Worm (Caenorhabditis elegans): Measurements from ENCODE around the gene C46F9.6.
"Not testable (repeated sequence)": the region's sequence is repeated elsewhere in the genome, so short reads cannot be mapped to it uniquely, and the experiment has no call there.

The C46F9.6 gene

ce11 chrII:1897936-1898335, at the start of gene C46F9.6:
C46F9.6 (plus strand) TSS chrII:1898236.
- TF ChIP-seq snpc-4 (tag; optimal IDR thresholded peaks at IDR 0.05) (no peak), elt-1 (tag; optimal IDR thresholded peaks at IDR 0.05; ENCODE audit: borderline replicate concordance, insufficient read depth) (no peak), sem-2 (GFP tag; optimal IDR thresholded peaks at IDR 0.05) (no peak), drap-1 (GFP tag; optimal IDR thresholded peaks at IDR 0.05) (no peak), unc-39 (tag; optimal IDR thresholded peaks at IDR 0.05) (no peak), ham-2 (GFP tag; optimal IDR thresholded peaks at IDR 0.05) (no peak), lin-13 (tag; optimal IDR thresholded peaks at IDR 0.05) (no peak)

ce11 chrII:1850299-1850698, 47.7 kb upstream of the C46F9.6 start, which contains the start of gene fbxb-96:
fbxb-96 (minus strand) TSS chrII:1850399.
- no peak for TF ChIP-seq nhr-76 (tag; optimal IDR thresholded peaks at IDR 0.05)
- no peak for TF ChIP-seq sem-2 (GFP tag; optimal IDR thresholded peaks at IDR 0.05)
- TF ChIP-seq snpc-4 (tag; optimal IDR thresholded peaks at IDR 0.05): no peak
- TF ChIP-seq drap-1 (GFP tag; optimal IDR thresholded peaks at IDR 0.05): no peak
- TF ChIP-seq cnd-1 (tag; optimal IDR thresholded peaks at IDR 0.05): no peak
- no peak for TF ChIP-seq nhr-237 (tag; optimal IDR thresholded peaks at IDR 0.05)
- no peak for TF ChIP-seq hlh-1 (tag; optimal IDR thresholded peaks at IDR 0.05)

ce11 chrII:1850840-1851294, 47.2 kb upstream of the C46F9.6 start, which contains the start of gene C52E2.3:
C52E2.3 (plus strand) TSS chrII:1851244.
- TF ChIP-seq ces-1 (GFP tag; optimal IDR thresholded peaks at IDR 0.05): no peak
- peak; percentile 62 for TF ChIP-seq elt-1 (tag; optimal IDR thresholded peaks at IDR 0.05; ENCODE audit: borderline replicate concordance, insufficient read depth)
- peak; percentile 85 for TF ChIP-seq elt-3 (tag; optimal IDR thresholded peaks at IDR 0.05)

ce11 chrII:1851716-1852115, 46.3 kb upstream of the C46F9.6 start:
- TF ChIP-seq ztf-11 (tag; optimal IDR thresholded peaks at IDR 0.05) (no peak), cnd-1 (tag; optimal IDR thresholded peaks at IDR 0.05) (no peak), mls-2 (tag; optimal IDR thresholded peaks at IDR 0.05) (no peak), zip-8 (tag; optimal IDR thresholded peaks at IDR 0.05) (no peak), ceh-39 (tag; optimal IDR thresholded peaks at IDR 0.05) (no peak), pha-4 (tag; optimal IDR thresholded peaks at IDR 0.05) (no peak), unc-39 (tag; optimal IDR thresholded peaks at IDR 0.05) (no peak), nhr-237 (tag; optimal IDR thresholded peaks at IDR 0.05) (no peak), mep-1 (tag; optimal IDR thresholded peaks at IDR 0.05) (no peak), bed-3 (GFP tag; optimal IDR thresholded peaks at IDR 0.05) (no peak), sptf-1 (tag; optimal IDR thresholded peaks at IDR 0.05) (no peak), lin-13 (tag; optimal IDR thresholded peaks at IDR 0.05) (no peak), flh-1 (GFP tag; optimal IDR thresholded peaks at IDR 0.05) (no peak), ces-1 (GFP tag; optimal IDR thresholded peaks at IDR 0.05) (no peak), tbx-8 (GFP tag; optimal IDR thresholded peaks at IDR 0.05) (no peak), nhr-76 (tag; optimal IDR thresholded peaks at IDR 0.05) (no peak), mab-5 (tag; optimal IDR thresholded peaks at IDR 0.05) (no peak), snpc-4 (tag; optimal IDR thresholded peaks at IDR 0.05) (no peak), elt-1 (tag; optimal IDR thresholded peaks at IDR 0.05; ENCODE audit: borderline replicate concordance, insufficient read depth) (no peak)

DNA sequence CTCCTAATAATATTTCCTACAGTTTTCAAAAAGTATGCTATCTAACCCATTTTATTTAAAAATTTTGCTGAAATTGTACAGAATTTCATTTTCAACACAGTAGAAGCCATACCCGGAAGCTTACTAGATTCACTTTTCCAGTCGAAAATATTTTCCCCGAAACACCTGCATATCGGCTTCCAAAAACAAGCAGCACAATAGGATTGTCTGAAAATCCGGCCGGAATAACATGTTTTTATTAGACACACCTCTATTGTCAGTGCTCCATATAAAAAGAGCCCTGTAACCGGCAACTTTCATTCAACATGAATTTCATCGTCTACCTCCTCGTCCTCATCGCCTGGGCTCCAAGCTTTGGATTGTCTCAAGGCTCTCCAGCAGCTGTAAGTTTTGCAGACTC, 45.5 kb upstream of the C46F9.6 start, which contains the start of gene C52E2.2:
TSS of gene C52E2.2 (plus strand) at position 301 of the 400 bp plus-strand sequence.
- TF ChIP-seq nhr-237 (tag; optimal IDR thresholded peaks at IDR 0.05) (no peak), nhr-12 (tag; optimal IDR thresholded peaks at IDR 0.05) (no peak), flh-1 (GFP tag; optimal IDR thresholded peaks at IDR 0.05) (no peak), ces-1 (GFP tag; optimal IDR thresholded peaks at IDR 0.05) (no peak), ceh-83 (GFP tag; optimal IDR thresholded peaks at IDR 0.05) (no peak), unc-39 (tag; optimal IDR thresholded peaks at IDR 0.05) (no peak), zip-8 (tag; optimal IDR thresholded peaks at IDR 0.05) (no peak), mls-2 (tag; optimal IDR thresholded peaks at IDR 0.05) (no peak), M03D4.4 (tag; optimal IDR thresholded peaks at IDR 0.05) (no peak), sem-2 (GFP tag; optimal IDR thresholded peaks at IDR 0.05) (no peak), sptf-1 (tag; optimal IDR thresholded peaks at IDR 0.05) (no peak), nhr-76 (tag; optimal IDR thresholded peaks at IDR 0.05) (no peak), pha-4 (tag; optimal IDR thresholded peaks at IDR 0.05) (no peak)

- not testable (repeated sequence) for TF ChIP-seq ceh-43 (GFP tag; optimal IDR thresholded peaks at IDR 0.05); bed-3 (GFP tag; optimal IDR thresholded peaks at IDR 0.05); nhr-28 (tag; optimal IDR thresholded peaks at IDR 0.05)
Measured at ce11 chrII:1854094-1854493, 43.9 kb upstream of the C46F9.6 start, which contains the start of gene fbxb-95. fbxb-95 (plus strand) TSS chrII:1854394.

Data from whole organism, mixed stage, embryonic.